Worm (Caenorhabditis elegans): ENCODE results near the gene R09D1.12.

Gene R09D1.12

ce11 chrII:9477567-9477966, 25.5 kb upstream of the R09D1.12 start, which contains the start of gene chil-27:
Gene chil-27 (plus strand): TSS chrII:9477867.
- TF ChIP-seq fkh-2 (tag; optimal IDR thresholded peaks at IDR 0.05) (no peak), nhr-67 (tag; optimal IDR thresholded peaks at IDR 0.05) (no peak), fos-1 (tag; optimal IDR thresholded peaks at IDR 0.05) (no peak), aly-2 (tag; optimal IDR thresholded peaks at IDR 0.05) (no peak), mdl-1 (tag; optimal IDR thresholded peaks at IDR 0.05) (no peak), nhr-12 (tag; optimal IDR thresholded peaks at IDR 0.05) (no peak), mml-1 (tag; optimal IDR thresholded peaks at IDR 0.05) (no peak), nhr-43 (tag; optimal IDR thresholded peaks at IDR 0.05; ENCODE audit: poor library complexity, severe bottlenecking) (no peak), egl-27 (tag; optimal IDR thresholded peaks at IDR 0.05) (no peak), snpc-4 (tag; optimal IDR thresholded peaks at IDR 0.05) (no peak), ceh-82 (tag; optimal IDR thresholded peaks at IDR 0.05) (no peak), tbx-2 (tag; optimal IDR thresholded peaks at IDR 0.05) (no peak), elt-1 (tag; optimal IDR thresholded peaks at IDR 0.05) (no peak), unc-62 (GFP tag; optimal IDR thresholded peaks at IDR 0.05) (no peak)

- no peak for TF ChIP-seq ztf-11 (tag; optimal IDR thresholded peaks at IDR 0.05)
- no peak for TF ChIP-seq elt-3 (tag; optimal IDR thresholded peaks at IDR 0.05)
- TF ChIP-seq elt-2 (tag; optimal IDR thresholded peaks at IDR 0.05), result no peak
- no peak for TF ChIP-seq daf-12 (tag; optimal IDR thresholded peaks at IDR 0.05)
- TF ChIP-seq ama-1 (optimal IDR thresholded peaks at IDR 0.05), result no peak
- TF ChIP-seq ceh-16 (tag; optimal IDR thresholded peaks at IDR 0.05), result no peak
- no peak for TF ChIP-seq lin-39 (tag; optimal IDR thresholded peaks at IDR 0.05)
- no peak for TF ChIP-seq unc-62 (GFP tag; optimal IDR thresholded peaks at IDR 0.05)
- TF ChIP-seq R02D3.7 (tag; optimal IDR thresholded peaks at IDR 0.05), result no peak
- TF ChIP-seq egl-5 (tag; optimal IDR thresholded peaks at IDR 0.05), result no peak
- no peak for TF ChIP-seq tbx-2 (tag; optimal IDR thresholded peaks at IDR 0.05)
- TF ChIP-seq sea-2 (GFP tag; optimal IDR thresholded peaks at IDR 0.05), result no peak
- TF ChIP-seq lin-15B (tag; optimal IDR thresholded peaks at IDR 0.05), result no peak
- TF ChIP-seq nhr-11 (tag; optimal IDR thresholded peaks at IDR 0.05), result no peak
- no peak for TF ChIP-seq nhr-77 (tag; optimal IDR thresholded peaks at IDR 0.05)
Measured at ce11 chrII:9474367-9475105, 22.5 kb upstream of the R09D1.12 start, which contains the start of the genes chil-25 and chil-26. Gene chil-25 (minus strand): TSS chrII:9474467. Gene chil-26 (plus strand): TSS chrII:9475055.

ce11 chrII:9470027-9470426, 18.0 kb upstream of the R09D1.12 start, which contains the start of gene T19H5.6:
Gene T19H5.6 (minus strand): TSS chrII:9470221.
- TF ChIP-seq ceh-16 (tag; optimal IDR thresholded peaks at IDR 0.05) (no peak), ceh-9 (tag; optimal IDR thresholded peaks at IDR 0.05) (no peak), pqm-1 (tag; optimal IDR thresholded peaks at IDR 0.05) (peak; percentile 52), ztf-4 (tag; optimal IDR thresholded peaks at IDR 0.05) (no peak), sea-2 (GFP tag; optimal IDR thresholded peaks at IDR 0.05) (no peak), elt-2 (tag; optimal IDR thresholded peaks at IDR 0.05) (peak; percentile 71), ceh-82 (tag; optimal IDR thresholded peaks at IDR 0.05) (no peak), snpc-4 (tag; optimal IDR thresholded peaks at IDR 0.05) (no peak), lin-39 (tag; optimal IDR thresholded peaks at IDR 0.05) (no peak)

- TF ChIP-seq pqm-1 (tag; optimal IDR thresholded peaks at IDR 0.05), result peak; percentile 97
- no peak for TF ChIP-seq elt-3 (tag; optimal IDR thresholded peaks at IDR 0.05)
- no peak for TF ChIP-seq hmg-11 (tag; optimal IDR thresholded peaks at IDR 0.05)
- no peak for TF ChIP-seq fkh-10 (GFP tag; optimal IDR thresholded peaks at IDR 0.05)
- peak; percentile 96 for TF ChIP-seq elt-2 (tag; optimal IDR thresholded peaks at IDR 0.05)
- TF ChIP-seq nhr-77 (tag; optimal IDR thresholded peaks at IDR 0.05), result no peak
- no peak for TF ChIP-seq tbx-2 (tag; optimal IDR thresholded peaks at IDR 0.05)
- TF ChIP-seq nhr-28 (tag; optimal IDR thresholded peaks at IDR 0.05), result no peak
- TF ChIP-seq jun-1 (tag; optimal IDR thresholded peaks at IDR 0.05), result peak; percentile 82
- TF ChIP-seq pha-4 (tag; optimal IDR thresholded peaks at IDR 0.05), result peak; percentile 49
Measured at ce11 chrII:9468414-9468813, 16.3 kb upstream of the R09D1.12 start, which contains the start of gene chil-23. Gene chil-23 (minus strand): TSS chrII:9468611.
